Worm (Caenorhabditis elegans): Measurements from ENCODE around the gene che-10.

DNA sequence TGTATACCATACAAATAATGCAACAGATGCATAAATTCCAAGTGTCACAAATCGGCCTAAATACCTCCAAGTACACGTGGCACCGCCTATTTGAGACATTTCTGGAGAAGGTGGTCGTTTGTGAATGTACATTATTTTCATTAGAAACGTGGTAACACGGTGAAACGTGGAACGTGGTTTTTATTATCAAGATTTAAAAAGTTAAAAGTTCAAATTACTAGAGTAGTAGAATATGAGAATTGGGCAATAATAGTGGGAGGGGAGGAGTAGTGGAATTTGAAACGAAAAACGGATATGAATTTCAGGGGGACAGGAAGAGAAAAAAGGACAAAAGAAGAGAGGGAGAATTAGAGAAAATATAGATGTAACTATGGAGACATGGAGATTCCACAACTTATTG is 17.7 kb upstream of the che-10 start, which contains the start of gene fut-6:
- TF ChIP-seq lin-13 (tag; optimal IDR thresholded peaks at IDR 0.05), result no peak
- TF ChIP-seq ces-1 (GFP tag; optimal IDR thresholded peaks at IDR 0.05), result no peak
- no peak for TF ChIP-seq pha-4 (tag; optimal IDR thresholded peaks at IDR 0.05)
